Fruit fly (Drosophila melanogaster): ENCODE measurements around the gene rhea.

The rhea gene

DNA sequence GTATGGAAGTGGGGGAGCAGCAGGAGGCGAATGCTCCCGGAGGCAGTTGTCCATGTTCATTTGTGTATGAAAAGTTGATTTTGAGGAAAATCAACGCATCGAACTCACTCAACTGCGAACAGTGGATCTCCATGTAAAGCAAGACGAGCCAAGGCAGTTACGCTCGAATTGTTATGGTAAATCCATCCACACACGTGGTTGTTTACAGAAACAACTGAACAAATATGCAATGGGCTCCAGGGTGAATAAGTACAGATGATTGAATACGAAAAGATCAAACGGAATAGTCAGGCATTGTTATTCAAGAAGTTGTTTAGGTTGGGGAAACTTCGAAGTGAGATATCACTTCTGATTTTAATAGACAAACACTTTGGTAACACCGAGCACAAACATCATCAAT, 39.3 kb downstream of the rhea start:
- TF ChIP-seq fd96Ca (GFP tag; IDR thresholded peaks at IDR 0.05) (no peak), CG9948 (tag; optimal IDR thresholded peaks at IDR 0.05) (no peak), Snoo (tag; optimal IDR thresholded peaks at IDR 0.05) (no peak), D1 (tag; optimal IDR thresholded peaks at IDR 0.05) (no peak), CG14655 (GFP tag; optimal IDR thresholded peaks at IDR 0.05) (no peak), CG13204 (GFP tag; optimal IDR thresholded peaks at IDR 0.05) (no peak), CG17806 (tag; optimal IDR thresholded peaks at IDR 0.05) (no peak), CG32121 (GFP tag; IDR thresholded peaks at IDR 0.05) (no peak), CG15710 (tag; optimal IDR thresholded peaks at IDR 0.05) (no peak), Pif1B (GFP tag; optimal IDR thresholded peaks at IDR 0.05) (no peak), Pif1A (GFP tag; optimal IDR thresholded peaks at IDR 0.05) (no peak), CG8301 (tag; optimal IDR thresholded peaks at IDR 0.05) (no peak), CG10348 (GFP tag; IDR thresholded peaks at IDR 0.05) (no peak), rn (GFP tag; IDR thresholded peaks at IDR 0.05) (no peak), CG12605 (GFP tag; IDR thresholded peaks at IDR 0.05) (no peak), CG4496 (GFP tag; IDR thresholded peaks at IDR 0.05) (no peak), CG8159 (tag; optimal IDR thresholded peaks at IDR 0.05) (no peak), Ets98B (GFP tag; IDR thresholded peaks at IDR 0.05) (no peak)

DNA sequence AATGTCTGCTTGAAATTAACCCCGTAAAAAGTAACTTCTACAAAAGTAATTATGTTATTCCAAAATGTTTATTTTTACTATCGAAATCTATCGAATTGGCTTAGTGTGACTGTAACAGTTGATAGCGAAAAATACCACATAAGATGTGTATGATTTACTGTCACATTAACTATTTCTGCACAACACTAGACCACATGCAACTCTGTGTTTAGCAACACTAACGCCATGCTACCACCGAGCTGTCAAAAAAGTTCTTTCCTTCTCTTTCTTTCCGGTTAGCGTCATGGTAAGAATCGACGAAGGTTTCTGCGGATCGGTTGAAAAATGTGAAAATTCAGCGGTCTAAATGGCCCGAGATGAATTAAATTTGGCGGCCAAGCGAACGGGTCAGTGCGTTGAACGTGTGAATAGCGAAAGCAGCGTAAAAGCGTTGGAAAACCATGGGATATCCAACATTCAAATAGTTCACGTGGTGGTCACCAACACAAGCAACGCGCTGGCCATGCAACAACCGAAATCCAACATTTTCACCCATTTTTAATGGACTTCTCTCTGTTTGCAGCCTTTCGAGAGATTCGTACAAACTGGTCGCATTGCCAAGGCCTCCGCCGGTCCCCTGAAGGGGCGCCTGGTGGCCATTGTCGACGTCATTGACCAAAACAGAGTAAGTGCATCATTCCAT, 56.1 kb downstream of the rhea start, which contains the start of the genes Nelf-E and RpL14:
Gene Nelf-E, minus strand, starts transcription at position 128 of the 682 bp plus-strand sequence.
Gene RpL14, plus strand, starts transcription at position 255 of the 682 bp plus-strand sequence.
- peak; percentile 50 for TF ChIP-seq CG9948 (tag; optimal IDR thresholded peaks at IDR 0.05)
- peak; percentile 94 for TF ChIP-seq CG4496 (GFP tag; IDR thresholded peaks at IDR 0.05)
- no peak for TF ChIP-seq EcR (GFP tag; optimal IDR thresholded peaks at IDR 0.05)
- no peak for TF ChIP-seq CG8301 (tag; optimal IDR thresholded peaks at IDR 0.05)
- no peak for TF ChIP-seq CG17806 (tag; optimal IDR thresholded peaks at IDR 0.05)
- TF ChIP-seq CG12605 (GFP tag; IDR thresholded peaks at IDR 0.05): peak; percentile 47; the same call in 1 of the 2 replicates
- TF ChIP-seq rn (GFP tag; IDR thresholded peaks at IDR 0.05): peak; percentile 82
- TF ChIP-seq CG8159 (tag; optimal IDR thresholded peaks at IDR 0.05): peak; percentile 66
- TF ChIP-seq Pif1B (GFP tag; optimal IDR thresholded peaks at IDR 0.05): no peak
- TF ChIP-seq Snoo (tag; optimal IDR thresholded peaks at IDR 0.05): no peak
- no peak for TF ChIP-seq CG10348 (GFP tag; IDR thresholded peaks at IDR 0.05)
- TF ChIP-seq CG15710 (tag; optimal IDR thresholded peaks at IDR 0.05): peak; percentile 82
- TF ChIP-seq Pif1A (GFP tag; optimal IDR thresholded peaks at IDR 0.05): no peak
- peak; percentile 84 for TF ChIP-seq Ets98B (GFP tag; IDR thresholded peaks at IDR 0.05)
- no peak for TF ChIP-seq D1 (tag; optimal IDR thresholded peaks at IDR 0.05)
- TF ChIP-seq CG34367 (tag; optimal IDR thresholded peaks at IDR 0.05): peak; percentile 90
- no peak for TF ChIP-seq CG14655 (GFP tag; optimal IDR thresholded peaks at IDR 0.05)
- TF ChIP-seq gl (tag; optimal IDR thresholded peaks at IDR 0.05): peak; percentile 79
- peak; percentile 89 for TF ChIP-seq fd96Ca (GFP tag; IDR thresholded peaks at IDR 0.05)
- TF ChIP-seq CG32121 (GFP tag; IDR thresholded peaks at IDR 0.05): peak; percentile 83
- no peak for TF ChIP-seq CG13204 (GFP tag; optimal IDR thresholded peaks at IDR 0.05)

DNA sequence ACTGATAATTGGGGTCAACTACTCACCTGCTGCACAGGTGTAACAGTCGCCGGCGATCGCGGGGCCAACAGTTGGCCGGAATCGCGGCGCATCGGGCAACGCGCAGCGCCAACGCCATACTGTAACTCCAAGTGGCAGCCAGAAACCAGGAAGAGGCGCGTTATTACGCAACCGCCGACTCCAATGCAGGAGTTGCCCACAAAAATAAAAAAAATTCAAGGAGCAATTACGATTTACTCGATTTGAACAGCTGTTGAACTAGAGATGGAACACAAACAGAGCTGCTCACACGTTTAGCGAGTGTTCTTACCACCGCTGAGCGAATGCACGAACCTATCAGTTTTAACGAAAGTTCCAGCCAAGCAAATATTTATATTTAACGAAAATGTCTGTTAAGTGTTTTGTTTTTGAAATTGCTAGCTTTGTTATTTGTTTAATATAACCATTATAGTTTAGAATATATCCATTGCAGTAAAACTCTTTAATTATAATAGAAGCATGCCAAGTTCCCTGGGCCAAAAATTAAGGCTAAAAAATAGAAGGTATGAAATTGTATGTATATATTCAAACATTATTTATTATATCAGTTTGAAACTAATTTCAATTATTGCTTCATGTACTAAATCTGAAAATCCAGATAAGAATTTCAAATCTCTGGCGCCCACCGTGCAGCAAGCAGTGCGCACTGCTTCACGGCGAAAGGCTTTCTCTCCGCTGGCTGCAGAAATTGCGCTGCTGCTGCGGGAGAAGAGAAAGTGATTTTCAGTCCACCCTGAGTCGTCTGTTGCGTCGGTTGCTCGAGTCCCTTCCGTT, 59.3 kb downstream of the rhea start, which contains the start of the genes CG5989 and CG6282:
Gene CG5989, minus strand, starts transcription at position 270 of the 813 bp plus-strand sequence.
Gene CG6282, plus strand, starts transcription at position 778 of the 813 bp plus-strand sequence.
- TF ChIP-seq CG32121 (GFP tag; IDR thresholded peaks at IDR 0.05) (no peak), EcR (GFP tag; optimal IDR thresholded peaks at IDR 0.05) (peak; percentile 56), Snoo (tag; optimal IDR thresholded peaks at IDR 0.05) (no peak), CG8159 (tag; optimal IDR thresholded peaks at IDR 0.05) (peak; percentile 0), gl (tag; optimal IDR thresholded peaks at IDR 0.05) (no peak), D1 (tag; optimal IDR thresholded peaks at IDR 0.05) (no peak), CG12605 (GFP tag; IDR thresholded peaks at IDR 0.05) (peak; percentile 37; the same call in 1 of the 2 replicates), Pif1B (GFP tag; optimal IDR thresholded peaks at IDR 0.05) (no peak)

DNA sequence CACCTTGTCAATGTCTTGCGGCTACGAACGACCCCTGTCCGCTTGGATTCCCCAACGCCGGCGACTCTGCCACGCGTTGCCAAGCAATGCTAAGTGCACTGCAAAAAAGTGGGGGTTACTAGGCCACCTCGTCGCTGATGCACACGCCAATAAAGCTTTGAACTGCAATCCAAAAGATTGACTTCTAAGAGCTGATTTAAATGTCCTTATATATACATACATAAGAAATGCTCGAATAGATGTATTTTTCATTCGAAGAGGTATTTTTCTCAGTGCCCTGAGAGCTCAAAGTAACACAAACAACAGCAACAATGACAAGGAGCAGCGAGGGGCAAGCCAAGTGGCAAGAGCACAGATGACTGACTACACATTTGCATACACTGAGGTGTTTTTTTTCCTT, 62.6 kb downstream of the rhea start:
- TF ChIP-seq CG17806 (tag; optimal IDR thresholded peaks at IDR 0.05) (no peak), CG4496 (GFP tag; IDR thresholded peaks at IDR 0.05) (0 out of 3 replicates have a peak, but pooled peaks have one; percentile 43), gl (tag; optimal IDR thresholded peaks at IDR 0.05) (no peak), CG9948 (tag; optimal IDR thresholded peaks at IDR 0.05) (peak; percentile 40), Pif1A (GFP tag; optimal IDR thresholded peaks at IDR 0.05) (peak; percentile 53), CG15710 (tag; optimal IDR thresholded peaks at IDR 0.05) (peak; percentile 51), CG12605 (GFP tag; IDR thresholded peaks at IDR 0.05) (0 out of 2 replicates have a peak, but pooled peaks have one; percentile 27), CG14655 (GFP tag; optimal IDR thresholded peaks at IDR 0.05) (peak; percentile 36), CG32121 (GFP tag; IDR thresholded peaks at IDR 0.05) (peak; percentile 42; the same call in 1 of the 2 replicates), Snoo (tag; optimal IDR thresholded peaks at IDR 0.05) (no peak), fd96Ca (GFP tag; IDR thresholded peaks at IDR 0.05) (peak; percentile 65; the same call in 2 of the 3 replicates), CG8159 (tag; optimal IDR thresholded peaks at IDR 0.05) (peak; percentile 54)

DNA sequence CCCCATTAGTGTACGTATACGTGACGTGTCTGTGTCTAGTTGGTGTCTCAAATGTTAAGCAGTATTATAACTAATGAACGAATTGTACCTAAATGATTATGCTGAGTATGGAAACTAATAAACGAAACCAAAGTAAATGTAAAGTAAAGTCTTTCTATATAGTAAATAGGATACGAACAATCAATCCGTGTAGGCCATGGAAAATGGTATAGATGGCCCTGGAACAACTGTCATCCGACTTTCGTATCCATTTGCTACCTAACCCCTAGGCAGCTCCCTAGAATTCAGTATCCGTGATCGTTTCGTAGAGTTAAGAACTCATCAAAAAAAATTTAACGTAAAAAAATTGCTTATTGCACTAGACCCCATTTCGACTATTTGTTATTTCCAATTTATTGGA, 72.1 kb downstream of the rhea start, which contains the start of gene S-Lap1:
Gene S-Lap1, plus strand, starts transcription at position 301 of the 400 bp plus-strand sequence.
- TF ChIP-seq CG8159 (tag; optimal IDR thresholded peaks at IDR 0.05): no peak
- TF ChIP-seq CG17806 (tag; optimal IDR thresholded peaks at IDR 0.05): no peak
- TF ChIP-seq CG4496 (GFP tag; IDR thresholded peaks at IDR 0.05): no peak
- TF ChIP-seq Ets98B (GFP tag; IDR thresholded peaks at IDR 0.05): no peak
- TF ChIP-seq Snoo (tag; optimal IDR thresholded peaks at IDR 0.05): no peak
- TF ChIP-seq CG34367 (tag; optimal IDR thresholded peaks at IDR 0.05): no peak
- no peak for TF ChIP-seq Pif1A (GFP tag; optimal IDR thresholded peaks at IDR 0.05)
- no peak for TF ChIP-seq CG10348 (GFP tag; IDR thresholded peaks at IDR 0.05)
- no peak for TF ChIP-seq EcR (GFP tag; optimal IDR thresholded peaks at IDR 0.05)
- TF ChIP-seq CG13204 (GFP tag; optimal IDR thresholded peaks at IDR 0.05): no peak
- no peak for TF ChIP-seq gl (tag; optimal IDR thresholded peaks at IDR 0.05)
- no peak for TF ChIP-seq CG14655 (GFP tag; optimal IDR thresholded peaks at IDR 0.05)
- no peak for TF ChIP-seq CG15710 (tag; optimal IDR thresholded peaks at IDR 0.05)
- TF ChIP-seq CG32121 (GFP tag; IDR thresholded peaks at IDR 0.05): no peak

Data from whole organism, pupa.